Worm (Caenorhabditis elegans): ENCODE measurements around the gene shl-1.

Gene shl-1

DNA sequence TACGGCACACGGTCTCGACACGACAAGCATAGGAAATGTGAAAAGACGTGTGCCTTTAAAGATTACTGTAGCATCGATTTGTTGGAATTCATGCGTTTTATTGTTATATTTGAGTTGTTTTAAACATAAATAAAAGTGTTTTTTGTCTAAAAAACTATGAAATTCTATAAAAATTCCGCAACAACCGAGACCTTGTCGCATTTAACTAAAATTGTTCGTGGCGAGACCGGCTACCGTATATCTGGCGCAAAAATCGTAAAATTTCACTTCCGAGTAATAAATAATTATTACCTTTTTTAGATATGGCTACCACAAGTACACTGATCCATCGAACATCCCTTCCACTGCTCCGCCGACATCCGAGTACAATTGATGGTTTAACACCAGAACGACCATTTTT is 46.5 kb downstream of the shl-1 start, which contains the start of gene ipla-6:
TSS of gene ipla-6 (plus strand) at position 301 of the 400 bp plus-strand sequence.
- TF ChIP-seq ces-1 (GFP tag; optimal IDR thresholded peaks at IDR 0.05) (no peak), nhr-90 (tag; optimal IDR thresholded peaks at IDR 0.05; ENCODE audit: poor library complexity) (no peak), unc-62 (GFP tag; optimal IDR thresholded peaks at IDR 0.05) (no peak), tbx-2 (tag; optimal IDR thresholded peaks at IDR 0.05) (no peak), lin-39 (tag; optimal IDR thresholded peaks at IDR 0.05) (no peak), swsn-7 (tag; optimal IDR thresholded peaks at IDR 0.05) (no peak), aly-2 (tag; optimal IDR thresholded peaks at IDR 0.05) (no peak), mdl-1 (tag; optimal IDR thresholded peaks at IDR 0.05) (no peak)

ce11 chrIV:6336748-6337147 is 47.1 kb downstream of the shl-1 start:
- TF ChIP-seq C04F5.9 (tag; optimal IDR thresholded peaks at IDR 0.05) (peak; percentile 83), mdl-1 (tag; optimal IDR thresholded peaks at IDR 0.05) (peak; percentile 32 to 100), ama-1 (optimal IDR thresholded peaks at IDR 0.05) (peak; percentile 66), nhr-28 (tag; optimal IDR thresholded peaks at IDR 0.05) (no peak), nhr-71 (tag; optimal IDR thresholded peaks at IDR 0.05) (peak; percentile 99), unc-62 (GFP tag; optimal IDR thresholded peaks at IDR 0.05) (no peak), nhr-19 (GFP tag; conservative IDR thresholded peaks at IDR 0.05) (peak; percentile 95), Y116A8C.19 (tag; optimal IDR thresholded peaks at IDR 0.05; ENCODE audit: borderline replicate concordance) (no peak), efl-3 (GFP tag; optimal IDR thresholded peaks at IDR 0.05) (peak; percentile 11), nhr-11 (tag; optimal IDR thresholded peaks at IDR 0.05) (peak; percentile 73), grh-1 (GFP tag; IDR thresholded peaks at IDR 0.05) (peak; percentile 90), F16B12.6 (tag; optimal IDR thresholded peaks at IDR 0.05) (peak; percentile 41), unc-30 (tag; optimal IDR thresholded peaks at IDR 0.05) (no peak), ceh-82 (tag; optimal IDR thresholded peaks at IDR 0.05) (peak; percentile 6 to 81 (median 24)), sptf-1 (tag; optimal IDR thresholded peaks at IDR 0.05) (no peak), nhr-47 (tag; optimal IDR thresholded peaks at IDR 0.05) (peak; percentile 97), nhr-20 (tag; optimal IDR thresholded peaks at IDR 0.05) (peak; percentile 99), egl-13 (tag; optimal IDR thresholded peaks at IDR 0.05) (peak; percentile 88), egl-27 (tag; optimal IDR thresholded peaks at IDR 0.05) (peak; percentile 40 to 58), nhr-77 (tag; optimal IDR thresholded peaks at IDR 0.05) (peak; percentile 38), unc-130 (tag; optimal IDR thresholded peaks at IDR 0.05) (peak; percentile 79), pqm-1 (tag; optimal IDR thresholded peaks at IDR 0.05) (no peak), zag-1 (tag; optimal IDR thresholded peaks at IDR 0.05) (no peak), elt-2 (tag; optimal IDR thresholded peaks at IDR 0.05) (peak; percentile 97), aly-2 (tag; optimal IDR thresholded peaks at IDR 0.05) (no peak), lin-35 (GFP tag; optimal IDR thresholded peaks at IDR 0.05) (peak; percentile 73 to 93), xbp-1 (tag; optimal IDR thresholded peaks at IDR 0.05) (peak; percentile 97), aha-1 (tag; optimal IDR thresholded peaks at IDR 0.05) (peak; percentile 90), C16A3.4 (tag; optimal IDR thresholded peaks at IDR 0.05) (peak; percentile 88), rnt-1 (tag; optimal IDR thresholded peaks at IDR 0.05) (peak; percentile 88), skn-1 (tag; optimal IDR thresholded peaks at IDR 0.05) (peak; percentile 94), nhr-84 (tag; optimal IDR thresholded peaks at IDR 0.05) (no peak), lir-3 (tag; optimal IDR thresholded peaks at IDR 0.05; ENCODE audit: poor library complexity) (peak; percentile 90), mab-9 (GFP tag; IDR thresholded peaks at IDR 0.05) (peak; percentile 88), tbx-2 (tag; optimal IDR thresholded peaks at IDR 0.05) (peak; percentile 97), snpc-4 (tag; optimal IDR thresholded peaks at IDR 0.05) (peak; percentile 84), ceh-90 (tag; optimal IDR thresholded peaks at IDR 0.05) (no peak), efl-1 (optimal IDR thresholded peaks at IDR 0.05) (peak; percentile 85 to 89), efl-1 (GFP tag; optimal IDR thresholded peaks at IDR 0.05 in 1 of 2) (peak; percentile 72 to 97), pax-3 (tag; optimal IDR thresholded peaks at IDR 0.05) (peak; percentile 92), isw-1 (GFP tag; IDR thresholded peaks at IDR 0.05) (peak; percentile 70), lin-15B (tag; optimal IDR thresholded peaks at IDR 0.05) (peak; percentile 22), jun-1 (tag; optimal IDR thresholded peaks at IDR 0.05) (peak; percentile 90), nhr-237 (tag; optimal IDR thresholded peaks at IDR 0.05) (peak; percentile 37), ces-1 (GFP tag; optimal IDR thresholded peaks at IDR 0.05) (no peak), swsn-7 (tag; optimal IDR thresholded peaks at IDR 0.05) (peak; percentile 93), mef-2 (tag; optimal IDR thresholded peaks at IDR 0.05) (peak; percentile 34), fos-1 (tag; optimal IDR thresholded peaks at IDR 0.05) (peak; percentile 46), ets-5 (GFP tag; IDR thresholded peaks at IDR 0.05) (no peak)

All from whole organism, L1 larva.